Worm (Caenorhabditis elegans) whole organism, L1 larva: Measurements from ENCODE around the gene cal-8.

Source experiments
- C34B4.2 ChIP-seq: sonication (generic microtip); optimal IDR thresholded peaks from 2 replicates; lab custom pipeline; 2017; ENCODE audit warnings: mild to moderate bottlenecking, missing genetic modification characterization, missing compliant biosample characterization
- dpl-1 ChIP-seq, 3 experiments: fragments of 150-350 bp in 2 of 3; sonication (generic microtip) in 1 of 3; optimal IDR thresholded peaks; 2 replicates each; lab custom pipeline; 2014 to 2017; ENCODE audit warnings: missing biosample characterization in 3 of 3, missing genetic modification characterization in 3 of 3, missing genetic modification reagents in 3 of 3
- dsc-1 ChIP-seq: sonication (generic microtip); optimal IDR thresholded peaks from 2 replicates; lab custom pipeline; 2016; ENCODE audit warnings: mild to moderate bottlenecking, missing genetic modification characterization, missing compliant biosample characterization
- fkh-10 ChIP-seq: sonication (generic microtip); optimal IDR thresholded peaks from 2 replicates; lab custom pipeline; 2017; ENCODE audit warnings: missing biosample characterization, missing genetic modification reagents, missing genetic modification characterization
- lin-14 ChIP-seq: fragments of 200-800 bp; sonication (Bioruptor generic); optimal IDR thresholded peaks from 2 replicates; lab custom pipeline; 2018; ENCODE audit warnings: mild to moderate bottlenecking, missing genetic modification characterization, moderate library complexity, missing compliant biosample characterization
- nhr-237 ChIP-seq: fragments of 150-350 bp; optimal IDR thresholded peaks from 2 replicates; lab custom pipeline; 2014; ENCODE audit warnings: missing biosample characterization, missing genetic modification characterization
- nhr-71 ChIP-seq: sonication (generic microtip); optimal IDR thresholded peaks from 2 replicates; lab custom pipeline; 2016; ENCODE audit warnings: mild to moderate bottlenecking, missing genetic modification characterization, moderate library complexity, missing compliant biosample characterization
- nhr-90 ChIP-seq: sonication (generic microtip); optimal IDR thresholded peaks from 2 replicates; lab custom pipeline; 2016; ENCODE audit warnings: mild to moderate bottlenecking, missing genetic modification characterization, missing compliant biosample characterization; ENCODE audit not compliant: poor library complexity
- ztf-11 ChIP-seq, 2 experiments: sonication (generic microtip); optimal IDR thresholded peaks; 2 replicates each; lab custom pipeline; 2016 to 2017; ENCODE audit warnings: missing genetic modification characterization in 2 of 2, missing biosample characterization in 1 of 2, missing compliant biosample characterization in 1 of 2

- TF ChIP-seq dpl-1 (GFP tag; optimal IDR thresholded peaks at IDR 0.05; lab: Kevin White, UChicago), result no peak
- TF ChIP-seq nhr-237, result no peak
- TF ChIP-seq nhr-90 (tag; lab: Kevin White, UChicago), result no peak
- TF ChIP-seq C34B4.2, result no peak
- no peak for TF ChIP-seq dsc-1 (tag; lab: Kevin White, UChicago)
- TF ChIP-seq fkh-10 (GFP tag; lab: Kevin White, UChicago), result no peak
- no peak for TF ChIP-seq lin-14
- no peak for TF ChIP-seq ztf-11 (tag; optimal IDR thresholded peaks at IDR 0.05; lab: Kevin White, UChicago)
- TF ChIP-seq nhr-71 (tag; lab: Kevin White, UChicago), result no peak
Measured at ce11 chrII:5517643-5518042, 35.8 kb upstream of the cal-8 start, which contains the start of gene ZK177.9.
